Fruit fly (Drosophila melanogaster) whole organism, adult: Measurements from ENCODE around the gene CycD.

Experiments
- CG11617 ChIP-seq: fragments of 200-800 bp; sonication (Bioruptor generic); optimal IDR thresholded peaks from 2 replicates; lab custom pipeline; 2017; ENCODE audit warnings: mild to moderate bottlenecking, missing biosample characterization, missing genetic modification reagents, missing genetic modification characterization
- CG12768 ChIP-seq: fragments of 200-800 bp; sonication (Bioruptor generic); optimal IDR thresholded peaks from 2 replicates; lab custom pipeline; 2017; ENCODE audit warnings: missing biosample characterization, missing genetic modification characterization, mild to moderate bottlenecking, moderate library complexity, missing genetic modification reagents
- CG1620 ChIP-seq: fragments of 200-800 bp; sonication (Bioruptor generic); optimal IDR thresholded peaks from 2 replicates; lab custom pipeline; 2016; ENCODE audit warnings: missing biosample characterization, missing genetic modification characterization
- CG33017 ChIP-seq: fragments of 200-800 bp; sonication (Bioruptor generic); optimal IDR thresholded peaks from 2 replicates; lab custom pipeline; 2018; ENCODE audit warnings: missing biosample characterization, mild to moderate bottlenecking, missing genetic modification characterization, moderate library complexity
- CG7045 ChIP-seq: fragments of 200-800 bp; sonication (Bioruptor generic); optimal IDR thresholded peaks from 2 replicates; lab custom pipeline; 2017; ENCODE audit warnings: missing biosample characterization, mild to moderate bottlenecking, missing genetic modification characterization
- Clk ChIP-seq: fragments of 200-800 bp; sonication (Bioruptor generic); optimal IDR thresholded peaks from 2 replicates; lab custom pipeline; 2017; ENCODE audit warnings: missing biosample characterization, missing genetic modification characterization
- Crg-1 ChIP-seq: fragments of 200-800 bp; sonication (Bioruptor generic); optimal IDR thresholded peaks from 2 replicates; lab custom pipeline; 2016; ENCODE audit warnings: missing biosample characterization, missing genetic modification characterization
- Hr96 ChIP-seq: fragments of 200-800 bp; sonication (Bioruptor generic); optimal IDR thresholded peaks from 2 replicates; lab custom pipeline; 2016; ENCODE audit warnings: missing biosample characterization, missing genetic modification characterization
- Mnt ChIP-seq: fragments of 200-800 bp; sonication (Bioruptor generic); optimal IDR thresholded peaks from 2 replicates; lab custom pipeline; 2016; ENCODE audit warnings: missing biosample characterization, mild to moderate bottlenecking, missing genetic modification characterization
- cic ChIP-seq: fragments of 200-800 bp; sonication (Bioruptor generic); optimal IDR thresholded peaks from 2 replicates; lab custom pipeline; 2017; ENCODE audit warnings: missing biosample characterization, mild to moderate bottlenecking, missing genetic modification characterization, moderate library complexity
- kay ChIP-seq: fragments of 200-800 bp; sonication (Bioruptor generic); peaks from one replicate; lab custom pipeline; 2016; ENCODE audit warnings: missing biosample characterization, missing genetic modification characterization, borderline replicate concordance
- tj ChIP-seq: fragments of 200-800 bp; sonication (Bioruptor generic); optimal IDR thresholded peaks from 3 replicates; lab custom pipeline; 2017; ENCODE audit warnings: missing biosample characterization, mild to moderate bottlenecking, missing genetic modification characterization, moderate library complexity

- TF ChIP-seq cic (GFP tag; lab: Kevin White, UChicago) (no peak), Hr96 (GFP tag; lab: Kevin White, UChicago) (no peak), kay (GFP tag; lab: Kevin White, UChicago) (no peak), CG7045 (GFP tag; lab: Kevin White, UChicago) (no peak), tj (GFP tag; lab: Kevin White, UChicago) (no peak), Clk (GFP tag; lab: Kevin White, UChicago) (no peak), CG11617 (no peak), CG33017 (tag; lab: Kevin White, UChicago) (no peak), Mnt (GFP tag; lab: Kevin White, UChicago) (no peak), CG1620 (GFP tag; lab: Kevin White, UChicago) (no peak), Crg-1 (GFP tag; lab: Kevin White, UChicago) (no peak), CG12768 (GFP tag; lab: Kevin White, UChicago) (no peak)
These were observed 31.4 kb upstream of the CycD start, which contains the start of gene CG8924 for dm6 chrX:15940956-15941246.
